Worm (Caenorhabditis elegans) whole organism, L4 larva: Measurements from ENCODE around the gene obr-3.
A peak's percentile ranks its signal among the peaks of the same experiment; 100 is the strongest.

Experiments
- F10B5.3 ChIP-seq: sonication (generic microtip); optimal IDR thresholded peaks from 2 replicates; lab custom pipeline; 2016; ENCODE audit warnings: mild to moderate bottlenecking, missing genetic modification characterization, missing compliant biosample characterization
- T20F7.1 ChIP-seq: fragments of 200-800 bp; sonication (Bioruptor generic); optimal IDR thresholded peaks from 2 replicates; lab custom pipeline; 2018; ENCODE audit warnings: mild to moderate bottlenecking, missing genetic modification characterization, missing compliant biosample characterization
- Y105C5A.15 ChIP-seq: fragments of 200-800 bp; sonication (Bioruptor generic); IDR thresholded peaks from 2 replicates; pipeline ENCODE4 v1.3.6; 2022; ENCODE audit warnings: missing genetic modification characterization, missing compliant biosample characterization
- Y48G9A.11 ChIP-seq: fragments of 200-800 bp; sonication (Bioruptor generic); IDR thresholded peaks from 2 replicates; pipeline ENCODE4 v1.3.6; 2022; ENCODE audit warnings: missing genetic modification reagents, missing genetic modification characterization, missing compliant biosample characterization
- Y5F2A.4 ChIP-seq: fragments of 200-800 bp; sonication (Bioruptor generic); optimal IDR thresholded peaks from 2 replicates; lab custom pipeline; 2018; ENCODE audit warnings: mild to moderate bottlenecking, missing genetic modification characterization, missing compliant biosample characterization
- Y75B8A.6 ChIP-seq: fragments of 200-800 bp; sonication (Bioruptor generic); IDR thresholded peaks from 2 replicates; pipeline ENCODE4 v1.3.6; 2022; ENCODE audit warnings: missing genetic modification reagents, missing genetic modification characterization, missing compliant biosample characterization
- ZK546.5 ChIP-seq, 2 experiments: sonication (generic microtip); optimal IDR thresholded peaks; 2 replicates each; lab custom pipeline; 2017; ENCODE audit warnings: missing biosample characterization in 2 of 2, missing genetic modification characterization in 2 of 2
- aly-2 ChIP-seq: sonication (generic microtip); optimal IDR thresholded peaks from 2 replicates; lab custom pipeline; 2018; ENCODE audit warnings: missing biosample characterization, missing genetic modification characterization
- ama-1 ChIP-seq: fragments of 150-350 bp; optimal IDR thresholded peaks from 2 replicates; lab custom pipeline; 2014; ENCODE audit warnings: inconsistent platforms, mixed read lengths
- arid-1 ChIP-seq: fragments of 200-800 bp; sonication (Bioruptor generic); conservative IDR thresholded peaks from 2 replicates; pipeline ENCODE4 v1.3.6; 2022; ENCODE audit warnings: missing genetic modification reagents, missing genetic modification characterization, missing compliant biosample characterization
- ceh-20 ChIP-seq: fragments of 200-800 bp; sonication (Bioruptor generic); IDR thresholded peaks from 2 replicates; pipeline ENCODE4 v1.3.6; 2022; ENCODE audit warnings: missing genetic modification reagents, missing genetic modification characterization, missing compliant biosample characterization
- ceh-28 ChIP-seq: fragments of 150-350 bp; optimal IDR thresholded peaks from 2 replicates; lab custom pipeline; 2014; ENCODE audit warnings: missing biosample characterization, missing genetic modification reagents, missing genetic modification characterization
- ceh-32 ChIP-seq: sonication (generic microtip); optimal IDR thresholded peaks from 2 replicates; lab custom pipeline; 2016; ENCODE audit warnings: mild to moderate bottlenecking, missing genetic modification characterization, missing compliant biosample characterization; ENCODE audit not compliant: poor library complexity
- ceh-82 ChIP-seq: sonication (generic microtip); optimal IDR thresholded peaks from 2 replicates; lab custom pipeline; 2017; ENCODE audit warnings: missing biosample characterization, missing genetic modification characterization
- ces-1 ChIP-seq: fragments of 150-350 bp; sonication (generic microtip); optimal IDR thresholded peaks from 4 replicates; lab custom pipeline; 2014; ENCODE audit warnings: missing biosample characterization, missing genetic modification reagents, missing genetic modification characterization
- cey-2 ChIP-seq: sonication (generic microtip); optimal IDR thresholded peaks from 3 replicates; lab custom pipeline; 2017; ENCODE audit warnings: missing genetic modification characterization, mild to moderate bottlenecking, missing compliant biosample characterization, antibody characterized with exemption, borderline replicate concordance; ENCODE audit not compliant: insufficient read depth
- ctbp-1 ChIP-seq: fragments of 200-800 bp; sonication (Bioruptor generic); IDR thresholded peaks from 2 replicates; pipeline ENCODE4 v1.3.6; 2022; ENCODE audit warnings: missing genetic modification reagents, missing genetic modification characterization, missing compliant biosample characterization
- daf-16 ChIP-seq, 3 experiments: sonication (generic microtip); optimal IDR thresholded peaks; 2 replicates each; lab custom pipeline; 2016 to 2017; ENCODE audit warnings: missing genetic modification characterization in 3 of 3, missing genetic modification reagents in 3 of 3, mild to moderate bottlenecking in 2 of 3, missing compliant biosample characterization in 2 of 3, missing biosample characterization in 1 of 3, moderate library complexity in 1 of 3
- daf-19 ChIP-seq: fragments of 200-800 bp; sonication (Bioruptor generic); conservative IDR thresholded peaks from 2 replicates; pipeline ENCODE4 v1.3.6; 2022; ENCODE audit warnings: missing genetic modification characterization, missing compliant biosample characterization
- daf-8 ChIP-seq: fragments of 200-800 bp; sonication (Bioruptor generic); IDR thresholded peaks from 2 replicates; pipeline ENCODE4 v1.3.6; 2022; ENCODE audit warnings: missing genetic modification characterization, missing compliant biosample characterization
- dmd-6 ChIP-seq: fragments of 200-800 bp; sonication (Bioruptor generic); IDR thresholded peaks from 2 replicates; pipeline ENCODE4 v1.3.6; 2022; ENCODE audit warnings: missing genetic modification reagents, missing genetic modification characterization, missing compliant biosample characterization
- egl-27 ChIP-seq: sonication (generic microtip); optimal IDR thresholded peaks from 3 replicates; lab custom pipeline; 2017; ENCODE audit warnings: missing biosample characterization, missing genetic modification reagents, missing genetic modification characterization
- egl-43 ChIP-seq: fragments of 200-800 bp; sonication (Bioruptor generic); IDR thresholded peaks from 2 replicates; pipeline ENCODE4 v1.3.6; 2022; ENCODE audit warnings: missing genetic modification reagents, missing genetic modification characterization, missing compliant biosample characterization
- hlh-11 ChIP-seq: fragments of 200-800 bp; sonication (Bioruptor generic); optimal IDR thresholded peaks from 2 replicates; lab custom pipeline; 2018; ENCODE audit warnings: mild to moderate bottlenecking, missing genetic modification characterization, missing compliant biosample characterization
- jun-1 ChIP-seq: fragments of 150-350 bp; optimal IDR thresholded peaks from 2 replicates; lab custom pipeline; 2014; ENCODE audit warnings: missing biosample characterization, missing genetic modification reagents, missing genetic modification characterization
- lin-15B ChIP-seq: fragments of 150-350 bp; sonication (generic microtip); optimal IDR thresholded peaks from 3 replicates; lab custom pipeline; 2014; ENCODE audit warnings: missing biosample characterization, missing genetic modification characterization
- lin-29 ChIP-seq: fragments of 200-800 bp; sonication (Bioruptor generic); IDR thresholded peaks from 2 replicates; pipeline ENCODE4 v1.3.6; 2022; ENCODE audit warnings: missing genetic modification reagents, missing genetic modification characterization, missing compliant biosample characterization
- lin-38 ChIP-seq: fragments of 200-800 bp; sonication (Bioruptor generic); IDR thresholded peaks from 2 replicates; pipeline ENCODE4 v1.3.6; 2022; ENCODE audit warnings: missing genetic modification reagents, missing genetic modification characterization, missing compliant biosample characterization
- lin-39 ChIP-seq: fragments of 150-350 bp; optimal IDR thresholded peaks from 2 replicates; lab custom pipeline; 2014; ENCODE audit warnings: missing biosample characterization, missing genetic modification reagents, missing genetic modification characterization
- lsy-2 ChIP-seq, 2 experiments: fragments of 150-350 bp in 1 of 2; sonication (generic microtip) in 1 of 2; optimal IDR thresholded peaks; 2 replicates each; lab custom pipeline; 2014 to 2017; ENCODE audit warnings: missing biosample characterization in 2 of 2, missing genetic modification characterization in 2 of 2
- madf-9 ChIP-seq: fragments of 200-800 bp; sonication (Bioruptor generic); conservative IDR thresholded peaks from 2 replicates; pipeline ENCODE4 v1.3.6; 2022; ENCODE audit warnings: missing genetic modification reagents, missing genetic modification characterization, missing compliant biosample characterization
- mes-2 ChIP-seq: sonication (generic microtip); optimal IDR thresholded peaks from 2 replicates; lab custom pipeline; 2016; ENCODE audit warnings: missing genotype, mild to moderate bottlenecking, missing genetic modification characterization, missing compliant biosample characterization; ENCODE audit not compliant: poor library complexity, severe bottlenecking
- mxl-2 ChIP-seq: fragments of 200-800 bp; sonication (Bioruptor generic); conservative IDR thresholded peaks from 2 replicates; pipeline ENCODE4 v1.3.6; 2022; ENCODE audit warnings: missing genetic modification reagents, missing genetic modification characterization, missing compliant biosample characterization
- nhr-102 ChIP-seq: sonication (generic microtip); optimal IDR thresholded peaks from 2 replicates; lab custom pipeline; 2016; ENCODE audit warnings: mild to moderate bottlenecking, missing genetic modification characterization, moderate library complexity, missing compliant biosample characterization
- nhr-11 ChIP-seq: fragments of 150-350 bp; optimal IDR thresholded peaks from 2 replicates; lab custom pipeline; 2014; ENCODE audit warnings: missing biosample characterization, missing genetic modification characterization
- nhr-111 ChIP-seq: fragments of 200-800 bp; sonication (Bioruptor generic); optimal IDR thresholded peaks from 2 replicates; lab custom pipeline; 2018; ENCODE audit warnings: mild to moderate bottlenecking, missing genetic modification characterization, missing compliant biosample characterization
- nhr-237 ChIP-seq: sonication (generic microtip); optimal IDR thresholded peaks from 2 replicates; lab custom pipeline; 2017; ENCODE audit warnings: missing biosample characterization, missing genetic modification characterization
- nhr-25 ChIP-seq: sonication (generic microtip); optimal IDR thresholded peaks from 2 replicates; lab custom pipeline; 2017; ENCODE audit warnings: missing genetic modification characterization, mild to moderate bottlenecking, missing compliant biosample characterization, antibody characterized with exemption, moderate library complexity, borderline replicate concordance; ENCODE audit not compliant: insufficient read depth
- nhr-41 ChIP-seq: fragments of 200-800 bp; sonication (Bioruptor generic); IDR thresholded peaks from 2 replicates; pipeline ENCODE4 v1.3.6; 2022; ENCODE audit warnings: missing genetic modification reagents, missing genetic modification characterization, missing compliant biosample characterization
- nhr-76 ChIP-seq: fragments of 150-350 bp; optimal IDR thresholded peaks from 2 replicates; lab custom pipeline; 2014; ENCODE audit warnings: missing biosample characterization, missing genetic modification characterization
- pqm-1 ChIP-seq: sonication (generic microtip); optimal IDR thresholded peaks from 2 replicates; lab custom pipeline; 2017; ENCODE audit warnings: missing biosample characterization, missing genetic modification characterization
- saeg-2 ChIP-seq: fragments of 200-800 bp; sonication (Bioruptor generic); IDR thresholded peaks from 2 replicates; pipeline ENCODE4 v1.3.6; 2022; ENCODE audit warnings: missing genetic modification reagents, missing genetic modification characterization, missing compliant biosample characterization
- set-16 ChIP-seq: fragments of 200-800 bp; sonication (Bioruptor generic); IDR thresholded peaks from 2 replicates; pipeline ENCODE4 v1.3.6; 2022; ENCODE audit warnings: missing genetic modification reagents, missing genetic modification characterization, missing compliant biosample characterization
- skn-1 ChIP-seq: fragments of 150-350 bp; optimal IDR thresholded peaks from 2 replicates; lab custom pipeline; 2014; ENCODE audit warnings: missing biosample characterization, missing genetic modification characterization
- spr-3 ChIP-seq: fragments of 200-800 bp; sonication (Bioruptor generic); optimal IDR thresholded peaks from 2 replicates; lab custom pipeline; 2018; ENCODE audit warnings: mild to moderate bottlenecking, missing genetic modification characterization, missing compliant biosample characterization
- unc-130 ChIP-seq: sonication (generic microtip); optimal IDR thresholded peaks from 2 replicates; lab custom pipeline; 2016; ENCODE audit warnings: missing genetic modification reagents, missing genetic modification characterization, missing compliant biosample characterization
- unc-39 ChIP-seq: sonication (generic microtip); optimal IDR thresholded peaks from 2 replicates; lab custom pipeline; 2017; ENCODE audit warnings: missing biosample characterization, missing genetic modification characterization
- unc-62 ChIP-seq, 3 experiments: fragments of 150-350 bp in 1 of 3; sonication (generic microtip); optimal IDR thresholded peaks in 2 of 3; peaks in 1 of 3; 1 replicate in 1 of 3; 2 replicates in 2 of 3; lab custom pipeline; 2014 to 2017; ENCODE audit warnings: missing biosample characterization in 3 of 3, missing genetic modification characterization in 3 of 3, missing genetic modification reagents in 3 of 3, missing genotype in 1 of 3
- vab-7 ChIP-seq: fragments of 200-800 bp; sonication (Bioruptor generic); IDR thresholded peaks from 2 replicates; pipeline ENCODE4 v1.3.6; 2022; ENCODE audit warnings: missing genetic modification reagents, missing genetic modification characterization, missing compliant biosample characterization
- zfp-2 ChIP-seq: sonication (generic microtip); optimal IDR thresholded peaks from 2 replicates; lab custom pipeline; 2016; ENCODE audit warnings: mild to moderate bottlenecking, missing genetic modification characterization, missing compliant biosample characterization
- ztf-11 ChIP-seq: fragments of 150-350 bp; optimal IDR thresholded peaks from 2 replicates; lab custom pipeline; 2014; ENCODE audit warnings: missing biosample characterization, missing genetic modification characterization
- ztf-7 ChIP-seq: fragments of 150-350 bp; optimal IDR thresholded peaks from 2 replicates; lab custom pipeline; 2014; ENCODE audit warnings: missing biosample characterization, missing genetic modification characterization

obr-3 gene

ce11 chrX:13775508-13775907 lies 34.2 kb downstream of the obr-3 start (continued):
- TF ChIP-seq mes-2 (tag; lab: Kevin White, UChicago): no peak
- no peak for TF ChIP-seq vab-7
- no peak for TF ChIP-seq ceh-28 (tag; lab: Kevin White, UChicago)
- no peak for TF ChIP-seq lsy-2 (tag; optimal IDR thresholded peaks at IDR 0.05; lab: Kevin White, UChicago)
- no peak for TF ChIP-seq nhr-111
- TF ChIP-seq jun-1 (tag; lab: Kevin White, UChicago): no peak
- no peak for TF ChIP-seq ceh-82 (tag; lab: Kevin White, UChicago)
- TF ChIP-seq daf-16 (GFP tag; optimal IDR thresholded peaks at IDR 0.05; lab: Kevin White, UChicago): no peak
- TF ChIP-seq daf-16 (tag; optimal IDR thresholded peaks at IDR 0.05; lab: Kevin White, UChicago): peak; percentile 15
- TF ChIP-seq unc-39 (tag; lab: Kevin White, UChicago): no peak
- TF ChIP-seq skn-1 (tag; lab: Kevin White, UChicago): no peak
- no peak for TF ChIP-seq lin-39 (tag; lab: Kevin White, UChicago)
- TF ChIP-seq mxl-2 (GFP tag; lab: Robert Waterston, UW): no peak
- no peak for TF ChIP-seq Y105C5A.15 (GFP tag; lab: Robert Waterston, UW)
- no peak for TF ChIP-seq ztf-11 (tag; lab: Kevin White, UChicago)
- no peak for TF ChIP-seq nhr-41 (GFP tag; lab: Robert Waterston, UW)
- TF ChIP-seq daf-8 (GFP tag; lab: Robert Waterston, UW): no peak
- no peak for TF ChIP-seq zfp-2
- no peak for TF ChIP-seq lin-38 (GFP tag; lab: Robert Waterston, UW)
- TF ChIP-seq Y5F2A.4 (GFP tag; lab: Kevin White, UChicago): no peak
- no peak for TF ChIP-seq unc-130
- TF ChIP-seq set-16: peak; percentile 83
- no peak for TF ChIP-seq arid-1
- TF ChIP-seq ztf-7 (tag; lab: Kevin White, UChicago): no peak
- TF ChIP-seq ceh-20: no peak
- 0 out of 2 replicates have a peak, but pooled peaks have one; percentile 7 for TF ChIP-seq dmd-6 (GFP tag; lab: Robert Waterston, UW)
- no peak for TF ChIP-seq egl-43 (GFP tag; lab: Robert Waterston, UW)
- no peak for TF ChIP-seq lin-15B (tag; lab: Kevin White, UChicago)
- peak; percentile 23 for TF ChIP-seq ama-1
- peak in 1 of 2 experiments; percentile 78 for TF ChIP-seq unc-62 (GFP tag; optimal IDR thresholded peaks at IDR 0.05 in 1 of 2; lab: Kevin White, UChicago)
- no peak for TF ChIP-seq unc-62 (tag; optimal IDR thresholded peaks at IDR 0.05; lab: Kevin White, UChicago)
- TF ChIP-seq lin-29 (GFP tag; lab: Robert Waterston, UW): no peak
- no peak for TF ChIP-seq madf-9
- no peak for TF ChIP-seq spr-3 (GFP tag; lab: Kevin White, UChicago)
- no peak for TF ChIP-seq nhr-11
- TF ChIP-seq nhr-237 (tag; lab: Kevin White, UChicago): no peak
- no peak for TF ChIP-seq nhr-102
- no peak for TF ChIP-seq ctbp-1 (GFP tag; lab: Robert Waterston, UW)
- no peak for TF ChIP-seq F10B5.3
- TF ChIP-seq nhr-25: no peak
- TF ChIP-seq aly-2 (tag; lab: Kevin White, UChicago): no peak
- TF ChIP-seq ZK546.5 (tag; optimal IDR thresholded peaks at IDR 0.05; lab: Kevin White, UChicago): no peak
- no peak for TF ChIP-seq T20F7.1

ce11 chrX:13774144-13774543 lies 35.5 kb downstream of the obr-3 start:
- no peak for TF ChIP-seq ceh-82 (tag; lab: Kevin White, UChicago)
- TF ChIP-seq pqm-1 (tag; lab: Kevin White, UChicago): peak; percentile 62
- TF ChIP-seq egl-27 (tag; lab: Kevin White, UChicago): no peak
- no peak for TF ChIP-seq nhr-237 (tag; lab: Kevin White, UChicago)
- TF ChIP-seq daf-19 (GFP tag; lab: Robert Waterston, UW): no peak
- no peak for TF ChIP-seq cey-2 (tag; lab: Kevin White, UChicago)
- TF ChIP-seq nhr-76: no peak
- TF ChIP-seq zfp-2: no peak
- TF ChIP-seq ctbp-1 (GFP tag; lab: Robert Waterston, UW): no peak
- TF ChIP-seq Y75B8A.6 (GFP tag; lab: Robert Waterston, UW): no peak
- TF ChIP-seq Y48G9A.11 (GFP tag; lab: Robert Waterston, UW): no peak
- TF ChIP-seq ces-1 (GFP tag; lab: Kevin White, UChicago): no peak
- TF ChIP-seq ceh-28 (tag; lab: Kevin White, UChicago): no peak
- TF ChIP-seq hlh-11: peak; percentile 41
- no peak for TF ChIP-seq saeg-2 (GFP tag; lab: Robert Waterston, UW)
- no peak for TF ChIP-seq ceh-32 (tag; lab: Kevin White, UChicago)
- no peak for TF ChIP-seq ztf-11 (tag; lab: Kevin White, UChicago)
